Worm (Caenorhabditis elegans) whole organism, late embryonic: ENCODE data around the gene Y41E3.19.

ENCODE experiments used
- C38D4.7 ChIP-seq: fragments of 200-800 bp; sonication (Bioruptor generic); optimal IDR thresholded peaks from 2 replicates; lab custom pipeline; 2018; ENCODE audit warnings: mild to moderate bottlenecking, missing genetic modification characterization, moderate library complexity, missing compliant biosample characterization
- Y22D7AL.16 ChIP-seq: sonication (generic microtip); optimal IDR thresholded peaks from 2 replicates; lab custom pipeline; 2016; ENCODE audit warnings: missing genetic modification characterization, missing compliant biosample characterization
- ceh-14 ChIP-seq: sonication (generic microtip); optimal IDR thresholded peaks from 2 replicates; lab custom pipeline; 2016; ENCODE audit warnings: missing genotype, missing genetic modification characterization, missing compliant biosample characterization
- ceh-19 ChIP-seq: fragments of 200-800 bp; sonication (Bioruptor generic); optimal IDR thresholded peaks from 2 replicates; lab custom pipeline; 2018; ENCODE audit warnings: mild to moderate bottlenecking, missing genetic modification characterization, missing compliant biosample characterization
- ceh-22 ChIP-seq: sonication (generic microtip); optimal IDR thresholded peaks from 2 replicates; lab custom pipeline; 2017; ENCODE audit warnings: missing biosample characterization, missing genetic modification characterization
- ceh-30 ChIP-seq: fragments of 150-350 bp; optimal IDR thresholded peaks from 2 replicates; lab custom pipeline; 2014; ENCODE audit warnings: missing biosample characterization, missing genetic modification characterization
- ceh-31 ChIP-seq: sonication (generic microtip); optimal IDR thresholded peaks from 2 replicates; lab custom pipeline; 2016; ENCODE audit warnings: missing genetic modification characterization, missing compliant biosample characterization
- ceh-48 ChIP-seq: sonication (generic microtip); optimal IDR thresholded peaks from 2 replicates; lab custom pipeline; 2016; ENCODE audit warnings: missing genetic modification characterization, inconsistent platforms, missing compliant biosample characterization
- ceh-6 ChIP-seq: fragments of 200-800 bp; sonication (Bioruptor generic); optimal IDR thresholded peaks from 2 replicates; lab custom pipeline; 2018; ENCODE audit warnings: mild to moderate bottlenecking, missing genetic modification characterization, missing compliant biosample characterization
- che-1 ChIP-seq: sonication (generic microtip); optimal IDR thresholded peaks from 2 replicates; lab custom pipeline; 2016; ENCODE audit warnings: mild to moderate bottlenecking, missing genetic modification characterization, missing compliant biosample characterization
- dve-1 ChIP-seq: sonication (generic microtip); optimal IDR thresholded peaks from 2 replicates; lab custom pipeline; 2017; ENCODE audit warnings: antibody characterized with exemption, mild to moderate bottlenecking, missing genetic modification characterization, missing compliant biosample characterization
- elt-2 ChIP-seq: sonication (generic microtip); optimal IDR thresholded peaks from 2 replicates; lab custom pipeline; 2016; ENCODE audit warnings: missing genetic modification reagents, missing genetic modification characterization, missing compliant biosample characterization
- elt-4 ChIP-seq: sonication (generic microtip); optimal IDR thresholded peaks from 2 replicates; lab custom pipeline; 2016; ENCODE audit warnings: missing genetic modification characterization, missing compliant biosample characterization
- ets-4 ChIP-seq: sonication (generic microtip); optimal IDR thresholded peaks from 2 replicates; lab custom pipeline; 2016; ENCODE audit warnings: missing genetic modification characterization, missing compliant biosample characterization
- fkh-10 ChIP-seq: fragments of 150-350 bp; optimal IDR thresholded peaks from 2 replicates; lab custom pipeline; 2014; ENCODE audit warnings: missing biosample characterization, missing genetic modification reagents, missing genetic modification characterization
- gmeb-2 ChIP-seq: sonication (generic microtip); optimal IDR thresholded peaks from 2 replicates; lab custom pipeline; 2016; ENCODE audit warnings: missing genetic modification characterization, inconsistent platforms, missing compliant biosample characterization
- hlh-13 ChIP-seq: fragments of 200-800 bp; sonication (Bioruptor generic); optimal IDR thresholded peaks from 2 replicates; lab custom pipeline; 2018; ENCODE audit warnings: mild to moderate bottlenecking, missing genetic modification characterization, missing compliant biosample characterization
- hlh-30 ChIP-seq: sonication (generic microtip); optimal IDR thresholded peaks from 2 replicates; lab custom pipeline; 2017; ENCODE audit warnings: antibody characterized with exemption, missing genetic modification characterization, missing compliant biosample characterization; ENCODE audit not compliant: insufficient read depth
- hlh-6 ChIP-seq: sonication (generic microtip); optimal IDR thresholded peaks from 2 replicates; lab custom pipeline; 2016; ENCODE audit warnings: missing genotype, missing genetic modification characterization, missing compliant biosample characterization
- lim-6 ChIP-seq: sonication (generic microtip); optimal IDR thresholded peaks from 2 replicates; lab custom pipeline; 2016; ENCODE audit warnings: missing genetic modification characterization, missing compliant biosample characterization
- madf-2 ChIP-seq: sonication (generic microtip); optimal IDR thresholded peaks from 2 replicates; lab custom pipeline; 2017; ENCODE audit warnings: missing genetic modification characterization, missing compliant biosample characterization
- nhr-11 ChIP-seq: fragments of 150-350 bp; optimal IDR thresholded peaks from 2 replicates; lab custom pipeline; 2014; ENCODE audit warnings: missing biosample characterization, missing genetic modification characterization
- nhr-232 ChIP-seq: sonication (generic microtip); optimal IDR thresholded peaks from 2 replicates; lab custom pipeline; 2016; ENCODE audit warnings: missing genetic modification characterization, missing compliant biosample characterization
- odd-2 ChIP-seq: sonication (generic microtip); optimal IDR thresholded peaks from 2 replicates; lab custom pipeline; 2017; ENCODE audit warnings: antibody characterized with exemption, mild to moderate bottlenecking, missing genetic modification characterization, missing compliant biosample characterization
- pat-9 ChIP-seq: fragments of 200-800 bp; sonication (Bioruptor generic); optimal IDR thresholded peaks from 2 replicates; lab custom pipeline; 2018; ENCODE audit warnings: mild to moderate bottlenecking, missing genetic modification characterization, moderate library complexity, missing compliant biosample characterization
- pha-4 ChIP-seq: fragments of 150-350 bp; optimal IDR thresholded peaks from 2 replicates; lab custom pipeline; 2018; ENCODE audit warnings: missing biosample characterization, missing genetic modification reagents, missing genetic modification characterization
- pros-1 ChIP-seq: fragments of 150-350 bp; optimal IDR thresholded peaks from 2 replicates; lab custom pipeline; 2014; ENCODE audit warnings: missing biosample characterization, missing genetic modification reagents, missing genetic modification characterization
- ref-2 ChIP-seq: sonication (generic microtip); optimal IDR thresholded peaks from 2 replicates; lab custom pipeline; 2016; ENCODE audit warnings: missing genetic modification characterization, missing compliant biosample characterization
- sox-4 ChIP-seq: sonication (generic microtip); optimal IDR thresholded peaks from 2 replicates; lab custom pipeline; 2017; ENCODE audit warnings: mild to moderate bottlenecking, missing genetic modification characterization, inconsistent platforms, missing compliant biosample characterization
- syd-9 ChIP-seq: sonication (generic microtip); optimal IDR thresholded peaks from 2 replicates; lab custom pipeline; 2016; ENCODE audit warnings: mild to moderate bottlenecking, missing genetic modification characterization, moderate library complexity, missing compliant biosample characterization
- tbx-2 ChIP-seq: sonication (generic microtip); optimal IDR thresholded peaks from 2 replicates; lab custom pipeline; 2016; ENCODE audit warnings: missing genetic modification characterization, missing compliant biosample characterization
- tbx-7 ChIP-seq: sonication (generic microtip); optimal IDR thresholded peaks from 2 replicates; lab custom pipeline; 2016; ENCODE audit warnings: missing genotype, missing genetic modification characterization, missing compliant biosample characterization
- unc-42 ChIP-seq: sonication (generic microtip); optimal IDR thresholded peaks from 2 replicates; lab custom pipeline; 2016; ENCODE audit warnings: missing genotype, missing genetic modification characterization, missing compliant biosample characterization
- unc-55 ChIP-seq: sonication (generic microtip); optimal IDR thresholded peaks from 2 replicates; lab custom pipeline; 2017; ENCODE audit warnings: missing biosample characterization, missing genetic modification reagents, missing genetic modification characterization
- unc-86 ChIP-seq: sonication (generic microtip); optimal IDR thresholded peaks from 2 replicates; lab custom pipeline; 2016; ENCODE audit warnings: missing genetic modification characterization, missing compliant biosample characterization
- zip-5 ChIP-seq: sonication (generic microtip); optimal IDR thresholded peaks from 2 replicates; lab custom pipeline; 2016; ENCODE audit warnings: missing genetic modification characterization, missing compliant biosample characterization
- ztf-16 ChIP-seq: sonication (generic microtip); optimal IDR thresholded peaks from 2 replicates; lab custom pipeline; 2017; ENCODE audit warnings: missing genetic modification characterization, missing compliant biosample characterization

Y41E3.19 gene

DNA sequence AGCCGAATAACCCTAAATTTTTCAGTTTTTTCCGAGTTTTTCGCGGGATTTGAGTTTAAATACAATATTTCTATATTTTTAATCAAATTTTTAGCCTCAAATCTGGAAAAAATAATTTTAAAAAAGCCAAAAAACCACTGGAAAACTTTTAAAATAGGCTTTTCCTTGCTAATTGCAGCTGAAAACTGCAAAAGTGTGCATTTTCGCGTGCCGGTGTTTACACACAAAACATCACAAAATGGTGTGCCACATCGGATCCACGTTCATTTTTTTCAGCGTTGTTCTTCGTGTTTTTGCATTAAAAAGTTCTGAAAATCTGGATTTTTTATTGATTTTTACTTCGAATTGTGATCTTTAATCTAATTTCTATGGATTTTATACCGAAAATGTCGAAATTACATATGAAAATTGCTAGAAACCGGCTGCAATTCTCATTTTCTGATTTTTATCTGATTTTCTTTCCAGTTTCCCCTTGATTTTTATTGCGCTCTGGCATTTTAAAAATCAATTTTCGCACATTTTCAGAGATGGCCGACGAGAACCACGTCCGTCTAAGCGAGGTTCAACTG lies 42.3 kb upstream of the Y41E3.19 start, which contains the start of gene Y41E3.7:
Y41E3.7 (plus strand) TSS at position 519 of the 569 bp plus-strand sequence.
- no peak for TF ChIP-seq ceh-19 (GFP tag; lab: Kevin White, UChicago)
- TF ChIP-seq madf-2 (tag; lab: Kevin White, UChicago) = no peak
- no peak for TF ChIP-seq ceh-30 (tag; lab: Kevin White, UChicago)
- TF ChIP-seq lim-6 (tag; lab: Kevin White, UChicago) = no peak
- TF ChIP-seq, all 69 proteins: peak for 0

- TF ChIP-seq nhr-232 (tag; lab: Kevin White, UChicago) (no peak), pha-4 (tag; lab: Kevin White, UChicago) (no peak), unc-42 (tag; lab: Kevin White, UChicago) (peak; percentile 99), C38D4.7 (no peak), hlh-13 (GFP tag; lab: Kevin White, UChicago) (no peak), fkh-10 (peak; percentile 45), madf-2 (tag; lab: Kevin White, UChicago) (no peak), hlh-30 (tag; lab: Kevin White, UChicago) (no peak), ref-2 (tag; lab: Kevin White, UChicago) (no peak), ceh-31 (tag; lab: Kevin White, UChicago) (peak; percentile 54), ets-4 (tag; lab: Kevin White, UChicago) (no peak), unc-55 (GFP tag; lab: Kevin White, UChicago) (no peak), ceh-6 (no peak), pat-9 (tag; lab: Kevin White, UChicago) (no peak)
- TF ChIP-seq, all 69 proteins: peak for 3
These were observed 38.9 kb upstream of the Y41E3.19 start for ce11 chrIV:15016984-15017383.

- TF ChIP-seq elt-2 (tag; lab: Kevin White, UChicago) (no peak), dve-1 (tag; lab: Kevin White, UChicago) (no peak), ceh-48 (no peak), ceh-22 (tag; lab: Kevin White, UChicago) (no peak), syd-9 (no peak), unc-55 (GFP tag; lab: Kevin White, UChicago) (no peak), Y22D7AL.16 (tag; lab: Kevin White, UChicago) (no peak), hlh-6 (tag; lab: Kevin White, UChicago) (no peak), nhr-11 (no peak), ceh-14 (tag; lab: Kevin White, UChicago) (peak; percentile 51), ceh-6 (no peak), sox-4 (tag; lab: Kevin White, UChicago) (no peak), unc-42 (tag; lab: Kevin White, UChicago) (peak; percentile 75), hlh-13 (GFP tag; lab: Kevin White, UChicago) (no peak), ceh-31 (tag; lab: Kevin White, UChicago) (peak; percentile 38)
These were observed 35.0 kb upstream of the Y41E3.19 start for ce11 chrIV:15020958-15021357.

- TF ChIP-seq pat-9 (tag; lab: Kevin White, UChicago) (no peak), unc-86 (tag; lab: Kevin White, UChicago) (no peak), tbx-2 (tag; lab: Kevin White, UChicago) (no peak), che-1 (tag; lab: Kevin White, UChicago) (no peak), elt-2 (tag; lab: Kevin White, UChicago) (no peak), gmeb-2 (no peak), tbx-7 (tag; lab: Kevin White, UChicago) (no peak), Y22D7AL.16 (tag; lab: Kevin White, UChicago) (no peak), pros-1 (tag; lab: Kevin White, UChicago) (no peak), hlh-6 (tag; lab: Kevin White, UChicago) (no peak), ztf-16 (no peak), odd-2 (tag; lab: Kevin White, UChicago) (no peak), elt-4 (tag; lab: Kevin White, UChicago) (no peak), ceh-30 (tag; lab: Kevin White, UChicago) (no peak), zip-5 (no peak)
These were observed 31.5 kb upstream of the Y41E3.19 start for ce11 chrIV:15024426-15024825.
